Fruit fly (Drosophila melanogaster) whole organism: Measurements from ENCODE around the gene TpnC73F.

Experiments
- CG8478 ChIP-seq: fragments of >200 bp; optimal IDR thresholded peaks from 2 replicates; lab custom pipeline; 2018; ENCODE audit warnings: inconsistent platforms
- Dll ChIP-seq: fragments of >200 bp; optimal IDR thresholded peaks from 2 replicates; lab custom pipeline; 2017
- EcR ChIP-seq, 2 experiments: fragments of >200 bp; optimal IDR thresholded peaks; 2 replicates each; lab custom pipeline; 2017; ENCODE audit warnings: missing biosample characterization in 2 of 2, missing genetic modification characterization in 2 of 2, missing genetic modification reagents in 2 of 2
- pan ChIP-seq: fragments of >200 bp; optimal IDR thresholded peaks from 2 replicates; lab custom pipeline; 2017
- psq ChIP-seq: fragments of >200 bp; optimal IDR thresholded peaks from 2 replicates; lab custom pipeline; 2017
- usp ChIP-seq: fragments of >200 bp; optimal IDR thresholded peaks from 2 replicates; lab custom pipeline; 2017; ENCODE audit warnings: missing biosample characterization, missing genetic modification characterization, mixed read lengths

- no peak for TF ChIP-seq Dll (lab: Kevin White, UChicago)
- no peak for TF ChIP-seq pan (lab: Kevin White, UChicago)
- no peak for TF ChIP-seq psq (lab: Kevin White, UChicago)
- no peak for TF ChIP-seq usp (GFP tag; lab: Kevin White, UChicago)
- no peak for TF ChIP-seq EcR (GFP tag; optimal IDR thresholded peaks at IDR 0.05; lab: Kevin White, UChicago)
- TF ChIP-seq CG8478 (lab: Kevin White, UChicago) = no peak
These were observed 8.1 kb downstream of the TpnC73F start for dm6 chr3L:17053932-17054331.
